Worm (Caenorhabditis elegans): ENCODE results near the gene R07E3.6.

The R07E3.6 gene

DNA sequence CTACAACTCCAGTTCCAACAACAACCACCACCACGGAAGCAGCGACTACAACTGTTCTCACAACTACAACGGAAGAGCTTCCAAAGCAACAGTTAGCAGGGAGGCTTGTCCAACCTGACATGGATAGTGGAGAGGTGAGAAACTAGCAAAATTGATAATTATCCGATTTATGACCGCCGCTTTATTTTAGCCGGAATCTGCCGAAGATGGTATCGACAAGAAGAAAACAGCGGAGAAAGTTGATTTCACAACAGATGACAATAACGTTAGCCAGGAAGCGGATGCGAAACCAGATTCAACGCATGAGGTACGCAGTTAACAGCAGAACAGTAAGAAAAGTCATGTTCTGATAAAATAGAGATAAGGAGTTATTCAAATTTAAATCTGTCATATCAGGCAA, 915 bp downstream of the R07E3.6 start:
- TF ChIP-seq W03F9.2 (tag; optimal IDR thresholded peaks at IDR 0.05) (no peak), him-1 (tag; optimal IDR thresholded peaks at IDR 0.05) (no peak), dao-5 (tag; optimal IDR thresholded peaks at IDR 0.05) (no peak)

DNA sequence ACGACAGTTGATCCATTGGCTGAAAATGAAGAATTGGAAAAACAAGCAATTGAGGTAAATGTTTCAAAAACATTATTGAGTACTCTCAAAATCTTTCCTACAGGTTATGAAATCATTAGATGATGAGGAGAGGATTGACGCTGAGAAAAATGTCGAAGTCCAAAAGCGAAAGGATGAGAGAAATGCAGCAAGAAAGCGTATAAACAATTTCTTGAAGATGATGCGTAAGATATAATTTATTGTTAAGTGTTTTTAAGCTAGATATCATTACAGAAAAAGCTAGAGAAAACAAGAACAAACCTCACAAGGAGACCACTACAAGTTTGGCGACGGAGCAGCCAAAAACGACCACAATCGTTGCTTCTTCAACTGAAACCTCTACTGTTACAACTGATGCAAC, 2.1 kb downstream of the R07E3.6 start:
- TF ChIP-seq him-1 (tag; optimal IDR thresholded peaks at IDR 0.05) (no peak), dao-5 (tag; optimal IDR thresholded peaks at IDR 0.05) (no peak), W03F9.2 (tag; optimal IDR thresholded peaks at IDR 0.05) (no peak)

DNA sequence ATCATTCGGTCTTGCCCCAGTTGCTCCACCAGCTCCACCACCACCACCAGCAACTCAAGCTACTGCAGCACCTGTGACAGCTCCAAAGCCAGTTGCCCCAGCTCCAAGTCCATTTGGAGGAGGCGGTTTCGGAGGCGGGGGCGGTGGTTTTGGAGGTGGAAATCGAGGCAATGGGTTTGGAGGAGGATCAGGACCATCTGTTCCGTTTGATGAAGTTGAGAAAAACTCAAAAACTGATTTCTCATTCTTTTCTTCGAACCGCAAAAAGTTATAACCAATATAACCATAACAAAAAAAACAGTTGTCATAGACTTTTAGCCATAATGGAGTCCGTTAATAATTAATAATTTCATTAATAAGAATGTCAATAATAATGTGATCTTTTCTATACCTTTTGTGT, 3.9 kb downstream of the R07E3.6 start:
- no peak for TF ChIP-seq dao-5 (tag; optimal IDR thresholded peaks at IDR 0.05)
- no peak for TF ChIP-seq him-1 (tag; optimal IDR thresholded peaks at IDR 0.05)
- no peak for TF ChIP-seq W03F9.2 (tag; optimal IDR thresholded peaks at IDR 0.05)

DNA sequence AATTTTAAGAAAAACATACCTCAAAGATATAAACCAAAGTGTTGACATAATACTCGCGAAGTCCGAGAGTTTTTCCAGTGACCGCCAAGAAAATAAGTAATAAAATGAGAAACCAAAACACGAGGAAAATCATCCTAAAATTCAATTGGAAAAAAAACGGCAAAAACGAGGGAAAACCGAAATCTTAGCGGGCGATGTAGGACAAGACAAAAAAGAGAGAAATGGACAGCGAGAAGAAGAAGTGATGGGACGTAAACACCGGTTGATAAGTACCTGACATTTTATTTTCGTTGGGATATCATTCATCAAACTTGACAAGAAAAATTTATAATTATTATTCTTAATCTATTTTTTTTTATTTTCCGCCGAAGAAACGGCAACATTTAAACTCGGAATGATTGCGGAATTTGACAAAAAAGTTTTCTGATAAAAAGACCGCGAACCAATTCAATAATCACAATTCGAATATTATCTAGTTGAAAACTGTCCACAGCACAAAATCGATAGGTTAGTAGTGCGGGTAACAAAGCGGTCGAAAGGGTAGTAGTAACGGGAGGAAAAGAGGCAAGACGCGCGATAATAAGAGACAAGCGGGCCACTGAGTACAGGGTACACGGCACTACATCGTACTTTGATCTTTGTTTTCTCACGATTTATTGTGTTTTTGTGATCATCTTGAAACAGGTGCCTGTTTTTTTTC, 10.0 kb downstream of the R07E3.6 start, which contains the start of gene acl-5:
TSS of gene acl-5 (minus strand) at position 134 of the 700 bp plus-strand sequence.
- no peak for TF ChIP-seq dao-5 (tag; optimal IDR thresholded peaks at IDR 0.05)
- no peak for TF ChIP-seq W03F9.2 (tag; optimal IDR thresholded peaks at IDR 0.05)
- no peak for TF ChIP-seq him-1 (tag; optimal IDR thresholded peaks at IDR 0.05)

DNA sequence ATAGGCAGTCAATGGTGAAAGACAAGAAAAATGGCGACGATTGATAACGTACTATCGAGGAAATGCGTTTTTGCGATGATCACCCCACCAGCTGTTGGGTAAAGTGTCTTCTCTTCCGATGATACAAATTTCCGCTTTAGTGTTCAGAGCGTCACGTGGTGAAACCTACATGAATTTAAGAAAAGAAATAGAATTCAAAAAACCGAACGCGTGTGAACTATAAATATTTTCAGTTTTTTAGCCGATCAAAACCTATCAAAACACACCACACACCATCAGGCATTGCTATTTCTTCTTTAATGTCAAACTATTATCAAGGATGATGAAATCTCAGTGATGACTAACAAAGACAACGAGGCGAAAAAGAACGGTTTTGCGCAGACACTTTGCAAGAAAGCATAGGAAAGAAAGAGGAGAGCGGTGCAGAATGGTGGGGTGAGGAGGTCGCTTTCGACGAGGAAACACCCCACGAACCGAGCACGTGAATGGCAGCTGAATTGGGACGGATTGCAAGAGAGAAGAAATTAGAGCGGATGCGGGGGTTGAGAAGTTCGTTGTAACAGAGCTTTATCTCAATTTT, 14.6 kb downstream of the R07E3.6 start:
- TF ChIP-seq W03F9.2 (tag; optimal IDR thresholded peaks at IDR 0.05) = no peak
- TF ChIP-seq dao-5 (tag; optimal IDR thresholded peaks at IDR 0.05) = no peak
- TF ChIP-seq him-1 (tag; optimal IDR thresholded peaks at IDR 0.05) = no peak

DNA sequence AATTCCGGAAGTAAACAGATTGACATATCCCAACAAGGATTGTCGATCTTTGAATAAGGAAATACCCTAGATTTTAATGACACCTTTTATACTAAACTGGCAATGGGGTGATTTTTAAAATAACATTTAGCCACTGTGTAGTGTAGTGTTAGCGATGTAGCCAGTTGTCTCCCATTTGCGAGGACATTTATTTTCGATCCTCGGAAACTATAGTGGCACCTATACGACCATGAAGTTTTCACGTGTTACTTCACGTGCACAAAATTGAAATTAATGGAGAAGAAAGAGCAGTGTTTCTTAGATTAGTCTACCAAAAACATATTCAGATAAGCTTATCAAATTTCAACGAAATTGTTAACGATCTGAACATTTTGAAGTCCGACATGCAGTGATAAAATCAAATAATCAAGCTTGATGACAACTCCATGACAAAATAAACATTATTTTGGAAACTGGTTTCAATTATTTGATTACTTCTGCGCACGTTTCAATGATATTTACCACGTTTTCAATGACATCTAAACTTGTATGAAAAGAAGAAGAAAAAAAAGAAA, 15.9 kb downstream of the R07E3.6 start, which contains the start of gene R07E3.4:
TSS of gene R07E3.4 (minus strand) at position 51 of the 554 bp plus-strand sequence.
- TF ChIP-seq dao-5 (tag; optimal IDR thresholded peaks at IDR 0.05) (no peak), W03F9.2 (tag; optimal IDR thresholded peaks at IDR 0.05) (no peak), him-1 (tag; optimal IDR thresholded peaks at IDR 0.05) (no peak)

DNA sequence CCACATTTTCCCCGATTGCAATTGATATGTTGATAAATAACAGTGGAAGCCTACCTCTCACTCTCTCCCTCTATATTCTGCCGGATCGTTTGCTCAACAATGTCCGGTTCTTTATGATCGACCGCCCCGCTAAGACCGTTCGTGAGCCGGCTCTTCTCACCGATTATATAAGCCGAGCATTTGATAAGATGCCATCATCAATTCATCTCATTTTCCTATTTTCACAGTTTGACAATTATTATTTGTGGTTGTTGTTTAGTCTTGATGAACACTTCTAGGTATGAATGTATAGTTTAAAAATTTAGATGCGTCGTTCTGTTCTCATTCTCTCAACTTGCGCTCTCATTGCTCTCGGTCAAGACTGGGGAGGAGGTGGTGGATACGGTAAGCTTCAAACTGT, 18.6 kb downstream of the R07E3.6 start, which contains the start of gene idpa-3:
TSS of gene idpa-3 (plus strand) at position 301 of the 400 bp plus-strand sequence.
- no peak for TF ChIP-seq him-1 (tag; optimal IDR thresholded peaks at IDR 0.05)
- TF ChIP-seq dao-5 (tag; optimal IDR thresholded peaks at IDR 0.05) = no peak
- no peak for TF ChIP-seq W03F9.2 (tag; optimal IDR thresholded peaks at IDR 0.05)

DNA sequence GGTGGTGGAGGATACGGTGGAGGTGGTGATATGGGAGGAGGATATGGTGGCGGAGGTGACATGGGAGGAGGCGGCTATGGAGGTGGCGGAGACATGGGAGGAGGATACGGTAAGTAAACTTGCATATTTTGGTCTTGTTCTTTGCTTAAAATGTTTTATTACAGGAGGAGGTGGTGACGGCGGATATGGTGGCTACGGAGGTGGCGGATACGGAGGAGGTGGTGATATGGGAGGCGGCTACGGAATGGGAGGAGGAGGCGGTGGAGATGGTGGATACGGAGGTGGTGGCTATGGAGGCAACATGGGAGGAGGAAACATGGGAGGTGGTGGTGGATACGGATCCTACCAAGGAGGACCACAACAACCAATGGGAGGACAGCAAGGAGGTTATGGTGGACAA, 19.1 kb downstream of the R07E3.6 start:
- TF ChIP-seq dao-5 (tag; optimal IDR thresholded peaks at IDR 0.05) (no peak), W03F9.2 (tag; optimal IDR thresholded peaks at IDR 0.05) (no peak), him-1 (tag; optimal IDR thresholded peaks at IDR 0.05) (no peak)

DNA sequence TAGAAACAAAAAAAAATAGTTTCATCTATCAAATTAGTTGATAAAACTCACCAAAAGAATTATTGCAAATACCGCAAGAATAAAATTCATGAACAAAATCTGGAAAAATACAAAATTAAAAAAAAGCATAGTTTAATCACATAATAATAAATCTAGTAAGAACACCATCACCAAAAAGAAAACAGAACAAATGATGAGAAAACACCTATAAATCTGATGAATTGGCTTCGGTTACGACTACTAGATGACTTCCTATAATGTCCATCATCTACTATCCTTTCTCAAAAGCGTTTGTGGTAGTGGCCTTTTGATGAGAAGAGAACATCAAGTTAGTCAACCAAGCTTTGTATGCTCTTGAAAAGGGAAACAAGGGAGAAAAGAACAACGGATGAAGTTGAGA, 20.6 kb downstream of the R07E3.6 start, which contains the start of gene cut-5:
TSS of gene cut-5 (minus strand) at position 101 of the 400 bp plus-strand sequence.
- TF ChIP-seq him-1 (tag; optimal IDR thresholded peaks at IDR 0.05) (no peak), dao-5 (tag; optimal IDR thresholded peaks at IDR 0.05) (no peak), W03F9.2 (tag; optimal IDR thresholded peaks at IDR 0.05) (no peak)

DNA sequence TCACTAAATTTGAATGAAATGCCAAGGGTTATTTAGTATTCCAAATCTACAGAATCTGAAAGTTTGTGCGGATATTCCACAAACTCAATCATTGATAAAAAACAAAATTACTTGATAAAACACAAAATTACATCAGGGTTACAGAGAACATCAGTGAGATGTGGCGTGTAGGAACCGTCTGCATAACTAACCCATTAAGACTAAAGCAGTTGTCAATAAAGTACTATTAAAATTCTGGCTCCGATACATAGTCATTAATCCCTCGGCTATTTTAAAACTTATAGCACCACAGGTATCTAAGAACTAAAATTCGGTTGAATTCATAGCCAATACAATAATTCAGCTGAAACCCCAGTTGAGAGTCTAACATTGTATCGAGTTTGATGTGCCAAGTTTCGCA, 21.2 kb downstream of the R07E3.6 start:
- TF ChIP-seq W03F9.2 (tag; optimal IDR thresholded peaks at IDR 0.05) = no peak
- TF ChIP-seq dao-5 (tag; optimal IDR thresholded peaks at IDR 0.05) = no peak
- TF ChIP-seq him-1 (tag; optimal IDR thresholded peaks at IDR 0.05) = no peak

DNA sequence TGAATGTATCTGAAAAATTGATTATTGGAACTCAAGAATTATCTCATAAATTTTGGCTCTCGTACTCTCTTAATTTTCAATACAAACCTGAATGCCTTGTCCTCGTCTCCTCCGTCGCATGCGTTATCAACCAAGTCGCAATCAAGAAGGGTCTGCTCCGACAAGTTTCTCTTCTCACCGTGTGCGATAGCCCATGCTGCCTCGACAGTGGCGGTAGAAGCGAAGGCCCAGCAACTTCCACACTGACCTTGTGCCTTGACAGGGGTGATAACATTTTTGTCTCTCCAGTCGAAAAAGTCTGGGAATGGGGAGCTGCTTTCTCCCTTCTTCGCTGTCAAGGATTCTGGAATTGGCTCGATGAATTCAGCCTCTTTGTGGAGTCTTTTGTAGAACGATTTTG, 22.5 kb downstream of the R07E3.6 start:
- TF ChIP-seq W03F9.2 (tag; optimal IDR thresholded peaks at IDR 0.05) (no peak), dao-5 (tag; optimal IDR thresholded peaks at IDR 0.05) (no peak), him-1 (tag; optimal IDR thresholded peaks at IDR 0.05) (no peak)

DNA sequence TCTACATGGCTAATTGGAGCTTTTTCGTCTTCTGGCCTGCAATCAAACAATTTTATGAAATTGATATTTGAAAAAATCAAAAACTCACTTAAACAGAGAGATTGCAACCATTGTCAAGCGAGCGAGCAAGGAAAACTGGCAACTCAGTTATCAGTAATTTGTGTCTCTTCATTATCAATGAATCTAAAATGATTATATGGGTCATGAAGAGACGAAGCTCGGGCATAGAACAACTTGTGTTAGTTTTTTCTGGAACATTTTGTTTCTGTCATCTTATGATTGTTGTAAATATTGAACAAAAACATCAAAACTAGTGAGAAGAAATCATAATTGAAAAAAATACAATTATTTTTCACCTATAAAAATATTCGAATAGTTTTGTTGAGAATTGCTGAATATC, 23.5 kb downstream of the R07E3.6 start, which contains the start of gene R07E3.1:
TSS of gene R07E3.1 (minus strand) at position 176 of the 400 bp plus-strand sequence.
- no peak for TF ChIP-seq W03F9.2 (tag; optimal IDR thresholded peaks at IDR 0.05)
- no peak for TF ChIP-seq him-1 (tag; optimal IDR thresholded peaks at IDR 0.05)
- TF ChIP-seq dao-5 (tag; optimal IDR thresholded peaks at IDR 0.05) = no peak

DNA sequence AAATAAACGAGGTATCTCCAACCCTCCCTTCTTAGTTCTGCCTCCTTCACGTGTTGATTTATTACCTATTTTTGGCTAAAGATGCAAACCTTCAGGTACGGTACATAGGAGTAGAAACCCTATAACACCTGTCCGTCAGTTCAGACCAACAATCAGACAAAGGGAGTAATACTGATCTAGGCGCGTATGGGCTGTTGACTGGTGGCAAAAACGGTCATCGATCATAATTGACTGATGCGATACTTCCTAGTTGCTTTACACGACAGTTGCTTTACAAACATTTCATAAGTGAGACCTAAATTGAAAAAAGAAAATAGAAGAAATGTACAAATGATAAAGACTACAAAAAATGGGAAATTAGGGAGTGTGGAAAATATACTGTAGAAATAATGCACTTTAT, 32.6 kb downstream of the R07E3.6 start:
- no peak for TF ChIP-seq him-1 (tag; optimal IDR thresholded peaks at IDR 0.05)
- TF ChIP-seq dao-5 (tag; optimal IDR thresholded peaks at IDR 0.05) = no peak
- TF ChIP-seq W03F9.2 (tag; optimal IDR thresholded peaks at IDR 0.05) = no peak

DNA sequence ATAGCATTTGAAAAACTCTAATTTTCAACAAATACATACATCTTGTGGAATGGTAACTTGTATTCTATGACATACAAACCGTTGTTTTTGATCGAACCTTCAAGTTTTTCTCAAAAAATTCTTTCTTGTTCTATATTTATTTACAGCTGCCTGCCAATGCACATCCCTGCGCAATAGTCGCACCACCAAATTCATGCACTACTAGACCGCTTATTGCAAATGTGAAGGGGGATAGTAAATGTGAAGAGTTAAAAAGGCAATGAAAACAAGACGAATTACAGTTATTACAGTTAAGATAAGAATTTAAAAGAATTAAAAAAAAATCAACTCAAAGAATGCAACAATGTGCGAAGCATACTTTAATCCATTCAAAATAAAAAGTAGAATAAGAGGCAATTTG, 36.3 kb downstream of the R07E3.6 start:
- TF ChIP-seq W03F9.2 (tag; optimal IDR thresholded peaks at IDR 0.05) (no peak), dao-5 (tag; optimal IDR thresholded peaks at IDR 0.05) (no peak), him-1 (tag; optimal IDR thresholded peaks at IDR 0.05) (no peak)

Data from whole organism, L4/young adult.